Worm (Caenorhabditis elegans) whole organism, L2 larva: ENCODE results near the gene T05C12.11.

Source experiments
- ama-1 ChIP-seq: fragments of 150-350 bp; optimal IDR thresholded peaks from 2 replicates; lab custom pipeline; 2018; ENCODE audit warnings: inconsistent platforms
- crh-2 ChIP-seq: sonication (generic microtip); optimal IDR thresholded peaks from 2 replicates; lab custom pipeline; 2017; ENCODE audit warnings: missing biosample characterization, missing genetic modification characterization
- dmd-4 ChIP-seq: sonication (generic microtip); optimal IDR thresholded peaks from 2 replicates; lab custom pipeline; 2017; ENCODE audit warnings: missing biosample characterization, missing genetic modification characterization
- egl-27 ChIP-seq: sonication (generic microtip); optimal IDR thresholded peaks from 3 replicates; lab custom pipeline; 2017; ENCODE audit warnings: missing biosample characterization, missing genetic modification reagents, missing genetic modification characterization
- fos-1 ChIP-seq: fragments of 150-350 bp; optimal IDR thresholded peaks from 2 replicates; lab custom pipeline; 2014; ENCODE audit warnings: missing biosample characterization, missing genetic modification characterization
- lin-13 ChIP-seq: fragments of 150-350 bp; optimal IDR thresholded peaks from 2 replicates; lab custom pipeline; 2014; ENCODE audit warnings: missing biosample characterization, missing genetic modification reagents, missing genetic modification characterization
- lsy-2 ChIP-seq, 2 experiments: fragments of 150-350 bp in 1 of 2; sonication (generic microtip) in 1 of 2; optimal IDR thresholded peaks; 2 replicates each; lab custom pipeline; 2014 to 2017; ENCODE audit warnings: missing biosample characterization in 2 of 2, missing genetic modification characterization in 2 of 2
- mbf-1 ChIP-seq: sonication (generic microtip); optimal IDR thresholded peaks from 2 replicates; lab custom pipeline; 2017; ENCODE audit warnings: missing biosample characterization, missing genetic modification characterization
- nhr-25 ChIP-seq: fragments of 150-350 bp; sonication (generic microtip); optimal IDR thresholded peaks from 3 replicates; lab custom pipeline; 2014; ENCODE audit warnings: missing biosample characterization, missing genetic modification characterization
- sem-4 ChIP-seq: fragments of 150-350 bp; optimal IDR thresholded peaks from 2 replicates; lab custom pipeline; 2014; ENCODE audit warnings: missing biosample characterization, missing genetic modification reagents, missing genetic modification characterization
- skn-1 ChIP-seq: sonication (generic microtip); optimal IDR thresholded peaks from 2 replicates; lab custom pipeline; 2017; ENCODE audit warnings: missing biosample characterization, missing genetic modification characterization
- unc-39 ChIP-seq: fragments of 150-350 bp; optimal IDR thresholded peaks from 2 replicates; lab custom pipeline; 2014; ENCODE audit warnings: missing biosample characterization, missing genetic modification characterization
- zag-1 ChIP-seq: fragments of 150-350 bp; optimal IDR thresholded peaks from 2 replicates; lab custom pipeline; 2014; ENCODE audit warnings: missing biosample characterization, missing genetic modification characterization
- ztf-4 ChIP-seq: fragments of 150-350 bp; optimal IDR thresholded peaks from 2 replicates; lab custom pipeline; 2014; ENCODE audit warnings: missing biosample characterization, missing genetic modification characterization

- TF ChIP-seq lin-13 (GFP tag; lab: Kevin White, UChicago) (peak; percentile 1), ztf-4 (tag; lab: Kevin White, UChicago) (peak; percentile 45), nhr-25 (tag; lab: Kevin White, UChicago) (peak; percentile 92), zag-1 (tag; lab: Kevin White, UChicago) (no peak), unc-39 (tag; lab: Kevin White, UChicago) (no peak), fos-1 (tag; lab: Kevin White, UChicago) (peak; percentile 29), sem-4 (peak; percentile 56), egl-27 (tag; lab: Kevin White, UChicago) (peak; percentile 20), lsy-2 (tag; optimal IDR thresholded peaks at IDR 0.05; lab: Kevin White, UChicago) (peak; percentile 34 to 44), dmd-4 (tag; lab: Kevin White, UChicago) (no peak), crh-2 (tag; lab: Kevin White, UChicago) (peak; percentile 81), ama-1 (no peak), skn-1 (tag; lab: Kevin White, UChicago) (no peak), mbf-1 (tag; lab: Kevin White, UChicago) (no peak)
Observed at ce11 chrII:8128273-8129039, 41.8 kb downstream of the T05C12.11 start.
